Worm (Caenorhabditis elegans) whole organism, L2 larva: ENCODE results near the gene srg-55.

Experiments
- C34F6.9 ChIP-seq: fragments of 150-350 bp; optimal IDR thresholded peaks from 2 replicates; lab custom pipeline; 2014; ENCODE audit warnings: missing biosample characterization, missing genetic modification characterization
- F13H6.1 ChIP-seq: sonication (generic microtip); optimal IDR thresholded peaks from 2 replicates; lab custom pipeline; 2016; ENCODE audit warnings: missing genetic modification characterization, missing compliant biosample characterization
- R02D3.7 ChIP-seq: fragments of 150-350 bp; optimal IDR thresholded peaks from 2 replicates; lab custom pipeline; 2014; ENCODE audit warnings: missing biosample characterization, missing genetic modification characterization
- Y55F3AM.14 ChIP-seq: fragments of 200-800 bp; sonication (Bioruptor generic); optimal IDR thresholded peaks from 2 replicates; lab custom pipeline; 2018; ENCODE audit warnings: mild to moderate bottlenecking, missing genetic modification characterization, missing compliant biosample characterization
- alr-1 ChIP-seq: fragments of 150-350 bp; optimal IDR thresholded peaks from 2 replicates; lab custom pipeline; 2014; ENCODE audit warnings: missing biosample characterization, missing genetic modification characterization
- aly-2 ChIP-seq: fragments of 150-350 bp; optimal IDR thresholded peaks from 2 replicates; lab custom pipeline; 2014; ENCODE audit warnings: missing biosample characterization, missing genetic modification characterization
- ama-1 ChIP-seq: fragments of 150-350 bp; optimal IDR thresholded peaks from 2 replicates; lab custom pipeline; 2018; ENCODE audit warnings: inconsistent platforms
- blmp-1 ChIP-seq: sonication (generic microtip); optimal IDR thresholded peaks from 2 replicates; lab custom pipeline; 2017; ENCODE audit warnings: missing genetic modification characterization, mild to moderate bottlenecking, missing compliant biosample characterization, antibody characterized with exemption, moderate library complexity; ENCODE audit not compliant: insufficient read depth
- ceh-16 ChIP-seq: fragments of 150-350 bp; optimal IDR thresholded peaks from 2 replicates; lab custom pipeline; 2014; ENCODE audit warnings: missing biosample characterization, missing genetic modification characterization
- crh-2 ChIP-seq: sonication (generic microtip); optimal IDR thresholded peaks from 2 replicates; lab custom pipeline; 2017; ENCODE audit warnings: missing biosample characterization, missing genetic modification characterization
- dmd-4 ChIP-seq: sonication (generic microtip); optimal IDR thresholded peaks from 2 replicates; lab custom pipeline; 2017; ENCODE audit warnings: missing biosample characterization, missing genetic modification characterization
- egl-27 ChIP-seq: sonication (generic microtip); optimal IDR thresholded peaks from 3 replicates; lab custom pipeline; 2017; ENCODE audit warnings: missing biosample characterization, missing genetic modification reagents, missing genetic modification characterization
- elt-1 ChIP-seq: fragments of 150-350 bp; optimal IDR thresholded peaks from 2 replicates; lab custom pipeline; 2014; ENCODE audit warnings: missing biosample characterization, missing genetic modification characterization
- elt-3 ChIP-seq: sonication (generic microtip); optimal IDR thresholded peaks from 2 replicates; lab custom pipeline; 2017; ENCODE audit warnings: missing biosample characterization, missing genetic modification characterization
- fos-1 ChIP-seq: fragments of 150-350 bp; optimal IDR thresholded peaks from 2 replicates; lab custom pipeline; 2014; ENCODE audit warnings: missing biosample characterization, missing genetic modification characterization
- gmeb-1 ChIP-seq: fragments of 150-350 bp; optimal IDR thresholded peaks from 2 replicates; lab custom pipeline; 2014; ENCODE audit warnings: missing biosample characterization, missing genetic modification characterization
- lin-11 ChIP-seq: fragments of 150-350 bp; sonication (generic microtip); optimal IDR thresholded peaks from 2 replicates; lab custom pipeline; 2014; ENCODE audit warnings: missing biosample characterization, missing genetic modification characterization, inconsistent platforms, mixed read lengths
- lin-13 ChIP-seq: fragments of 150-350 bp; optimal IDR thresholded peaks from 2 replicates; lab custom pipeline; 2014; ENCODE audit warnings: missing biosample characterization, missing genetic modification reagents, missing genetic modification characterization
- lin-39 ChIP-seq: fragments of 150-350 bp; optimal IDR thresholded peaks from 2 replicates; lab custom pipeline; 2014; ENCODE audit warnings: missing biosample characterization, missing genetic modification reagents, missing genetic modification characterization
- lsy-2 ChIP-seq, 2 experiments: fragments of 150-350 bp in 1 of 2; sonication (generic microtip) in 1 of 2; optimal IDR thresholded peaks; 2 replicates each; lab custom pipeline; 2014 to 2017; ENCODE audit warnings: missing biosample characterization in 2 of 2, missing genetic modification characterization in 2 of 2
- mab-5 ChIP-seq: fragments of 150-350 bp; optimal IDR thresholded peaks from 2 replicates; lab custom pipeline; 2014; ENCODE audit warnings: missing biosample characterization, missing genetic modification characterization
- mbf-1 ChIP-seq: sonication (generic microtip); optimal IDR thresholded peaks from 2 replicates; lab custom pipeline; 2017; ENCODE audit warnings: missing biosample characterization, missing genetic modification characterization
- mdl-1 ChIP-seq, 2 experiments: fragments of 150-350 bp in 1 of 2; sonication (generic microtip) in 1 of 2; optimal IDR thresholded peaks; 2 replicates each; lab custom pipeline; 2017; ENCODE audit warnings: missing biosample characterization in 2 of 2, missing genetic modification characterization in 2 of 2
- nhr-10 ChIP-seq: sonication (generic microtip); optimal IDR thresholded peaks from 2 replicates; lab custom pipeline; 2017; ENCODE audit warnings: missing biosample characterization, missing genetic modification characterization
- nhr-12 ChIP-seq: fragments of 150-350 bp; optimal IDR thresholded peaks from 2 replicates; lab custom pipeline; 2014; ENCODE audit warnings: missing biosample characterization, missing genetic modification characterization
- nhr-129 ChIP-seq: fragments of 150-350 bp; optimal IDR thresholded peaks from 2 replicates; lab custom pipeline; 2014; ENCODE audit warnings: missing biosample characterization, missing genetic modification characterization
- nhr-23 ChIP-seq: fragments of 150-350 bp; optimal IDR thresholded peaks from 2 replicates; lab custom pipeline; 2014; ENCODE audit warnings: missing biosample characterization, missing genetic modification reagents, missing genetic modification characterization
- nhr-237 ChIP-seq: fragments of 150-350 bp; optimal IDR thresholded peaks from 2 replicates; lab custom pipeline; 2014; ENCODE audit warnings: missing biosample characterization, missing genetic modification characterization
- peb-1 ChIP-seq: fragments of 150-350 bp; optimal IDR thresholded peaks from 2 replicates; lab custom pipeline; 2014; ENCODE audit warnings: missing biosample characterization, missing genetic modification characterization
- sem-4 ChIP-seq: fragments of 150-350 bp; optimal IDR thresholded peaks from 2 replicates; lab custom pipeline; 2014; ENCODE audit warnings: missing biosample characterization, missing genetic modification reagents, missing genetic modification characterization
- sma-3 ChIP-seq: sonication (generic microtip); optimal IDR thresholded peaks from 2 replicates; lab custom pipeline; 2016; ENCODE audit warnings: missing genetic modification reagents, missing genetic modification characterization, missing compliant biosample characterization
- sma-9 ChIP-seq, 2 experiments: fragments of 150-350 bp in 1 of 2; sonication (generic microtip) in 1 of 2; optimal IDR thresholded peaks; 2 replicates each; lab custom pipeline; 2014 to 2016; ENCODE audit warnings: missing genetic modification characterization in 2 of 2, mild to moderate bottlenecking in 1 of 2, missing biosample characterization in 1 of 2, missing compliant biosample characterization in 1 of 2, missing genetic modification reagents in 1 of 2, moderate library complexity in 1 of 2
- snpc-4 ChIP-seq: fragments of 150-350 bp; optimal IDR thresholded peaks from 2 replicates; lab custom pipeline; 2014; ENCODE audit warnings: missing biosample characterization, missing genetic modification characterization
- unc-39 ChIP-seq: fragments of 150-350 bp; optimal IDR thresholded peaks from 2 replicates; lab custom pipeline; 2014; ENCODE audit warnings: missing biosample characterization, missing genetic modification characterization
- unc-55 ChIP-seq: fragments of 150-350 bp; sonication (generic microtip); optimal IDR thresholded peaks from 3 replicates; lab custom pipeline; 2014; ENCODE audit warnings: missing biosample characterization, missing genetic modification reagents, missing genetic modification characterization
- zag-1 ChIP-seq: fragments of 150-350 bp; optimal IDR thresholded peaks from 2 replicates; lab custom pipeline; 2014; ENCODE audit warnings: missing biosample characterization, missing genetic modification characterization
- ztf-1 ChIP-seq: fragments of 200-800 bp; sonication (Bioruptor generic); conservative IDR thresholded peaks from 2 replicates; pipeline ENCODE4 v1.3.6; 2022; ENCODE audit warnings: missing genetic modification characterization, missing compliant biosample characterization
- ztf-11 ChIP-seq: sonication (generic microtip); optimal IDR thresholded peaks from 2 replicates; lab custom pipeline; 2017; ENCODE audit warnings: missing biosample characterization, missing genetic modification characterization
- ztf-4 ChIP-seq: fragments of 150-350 bp; optimal IDR thresholded peaks from 2 replicates; lab custom pipeline; 2014; ENCODE audit warnings: missing biosample characterization, missing genetic modification characterization

Gene srg-55

ce11 chrV:14943774-14944173, 15.6 kb upstream of the srg-55 start:
- TF ChIP-seq peb-1 (tag; lab: Kevin White, UChicago) = no peak
- TF ChIP-seq nhr-237 (tag; lab: Kevin White, UChicago) = no peak
- no peak for TF ChIP-seq Y55F3AM.14 (GFP tag; lab: Kevin White, UChicago)
- TF ChIP-seq zag-1 (tag; lab: Kevin White, UChicago) = no peak
- TF ChIP-seq lin-39 (tag; lab: Kevin White, UChicago) = no peak

- TF ChIP-seq nhr-10 = no peak
- TF ChIP-seq unc-55 (GFP tag; lab: Kevin White, UChicago) = no peak
- TF ChIP-seq nhr-237 (tag; lab: Kevin White, UChicago) = no peak
- no peak for TF ChIP-seq aly-2 (tag; lab: Kevin White, UChicago)
- no peak for TF ChIP-seq elt-1 (tag; lab: Kevin White, UChicago)
- TF ChIP-seq snpc-4 (tag; lab: Kevin White, UChicago) = no peak
- TF ChIP-seq ceh-16 (tag; lab: Kevin White, UChicago) = no peak
- no peak for TF ChIP-seq Y55F3AM.14 (GFP tag; lab: Kevin White, UChicago)
- TF ChIP-seq alr-1 (tag; lab: Kevin White, UChicago) = no peak
- TF ChIP-seq sem-4 = no peak
- no peak for TF ChIP-seq peb-1 (tag; lab: Kevin White, UChicago)
- TF ChIP-seq ama-1 = no peak
Measured at ce11 chrV:14942898-14943297, 14.8 kb upstream of the srg-55 start.

ce11 chrV:14936587-14936986, 8.4 kb upstream of the srg-55 start, which contains the start of gene C30G7.2:
C30G7.2 (plus strand) TSS chrV:14936887.
- TF ChIP-seq sma-3 = no peak
- no peak for TF ChIP-seq nhr-237 (tag; lab: Kevin White, UChicago)
- no peak for TF ChIP-seq elt-1 (tag; lab: Kevin White, UChicago)
- no peak for TF ChIP-seq crh-2 (tag; lab: Kevin White, UChicago)
- TF ChIP-seq mdl-1 (tag; optimal IDR thresholded peaks at IDR 0.05; lab: Kevin White, UChicago) = no peak
- TF ChIP-seq elt-3 (tag; lab: Kevin White, UChicago) = no peak
- no peak for TF ChIP-seq peb-1 (tag; lab: Kevin White, UChicago)
- no peak for TF ChIP-seq gmeb-1 (tag; lab: Kevin White, UChicago)
- TF ChIP-seq nhr-12 (tag; lab: Kevin White, UChicago) = no peak
- TF ChIP-seq nhr-10 = no peak
- TF ChIP-seq fos-1 (tag; lab: Kevin White, UChicago) = no peak
- no peak for TF ChIP-seq dmd-4
- no peak for TF ChIP-seq sma-9 (GFP tag; optimal IDR thresholded peaks at IDR 0.05; lab: Kevin White, UChicago)
- no peak for TF ChIP-seq sma-9 (tag; optimal IDR thresholded peaks at IDR 0.05; lab: Kevin White, UChicago)
- TF ChIP-seq ceh-16 (tag; lab: Kevin White, UChicago) = no peak
- no peak for TF ChIP-seq blmp-1 (tag; lab: Kevin White, UChicago)

DNA sequence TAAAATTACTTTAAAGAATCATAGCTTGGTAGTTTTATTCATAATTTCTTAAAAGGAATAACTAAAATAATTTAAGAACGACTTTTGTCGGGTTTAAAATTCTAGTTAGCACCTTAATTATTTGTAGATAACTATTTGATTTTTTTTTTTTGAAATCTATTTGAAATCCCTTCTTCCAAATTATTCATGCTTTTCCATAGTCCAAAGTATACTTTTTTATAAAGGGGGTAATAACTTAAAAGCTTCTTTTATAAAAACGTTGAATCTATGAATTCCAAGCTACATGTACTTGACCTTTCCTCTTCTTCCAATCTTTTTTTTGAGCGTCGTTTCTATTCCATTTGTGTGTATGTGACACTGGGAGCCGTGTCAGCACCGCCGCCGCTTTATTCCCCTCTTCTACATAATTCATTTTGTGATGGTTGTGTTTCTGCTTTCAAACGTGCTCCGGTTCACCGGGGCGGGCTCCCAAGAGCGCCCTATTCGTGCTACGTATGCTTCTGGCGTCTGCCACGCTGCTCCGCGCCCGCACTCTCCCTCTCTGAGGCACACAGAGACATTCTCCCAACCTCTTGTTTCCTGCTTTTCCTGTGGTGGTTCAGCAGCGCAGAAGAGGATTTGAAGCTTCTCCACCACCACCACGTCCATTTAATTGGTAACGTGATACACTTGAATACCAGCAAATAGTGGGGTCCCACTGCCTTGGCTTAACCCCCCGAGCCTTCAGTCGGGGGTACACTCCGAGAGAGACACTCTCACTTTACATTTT, 5.5 kb upstream of the srg-55 start:
- TF ChIP-seq C34F6.9 (tag; lab: Kevin White, UChicago) (no peak), mdl-1 (tag; optimal IDR thresholded peaks at IDR 0.05; lab: Kevin White, UChicago) (no peak)

ce11 chrV:14930168-14930567, 2.0 kb upstream of the srg-55 start:
- no peak for TF ChIP-seq ztf-11 (tag; lab: Kevin White, UChicago)
- peak; percentile 3 for TF ChIP-seq Y55F3AM.14 (GFP tag; lab: Kevin White, UChicago)
- TF ChIP-seq R02D3.7 (tag; lab: Kevin White, UChicago) = no peak
- no peak for TF ChIP-seq ceh-16 (tag; lab: Kevin White, UChicago)
- no peak for TF ChIP-seq zag-1 (tag; lab: Kevin White, UChicago)
- TF ChIP-seq snpc-4 (tag; lab: Kevin White, UChicago) = no peak
- peak in 1 of 2 experiments; percentile 31 for TF ChIP-seq lsy-2 (tag; optimal IDR thresholded peaks at IDR 0.05; lab: Kevin White, UChicago)
- no peak for TF ChIP-seq gmeb-1 (tag; lab: Kevin White, UChicago)
- no peak for TF ChIP-seq fos-1 (tag; lab: Kevin White, UChicago)
- no peak for TF ChIP-seq egl-27
- peak; percentile 7 for TF ChIP-seq F13H6.1
- TF ChIP-seq ztf-1 = no peak
- no peak for TF ChIP-seq unc-39
- TF ChIP-seq aly-2 (tag; lab: Kevin White, UChicago) = no peak
- no peak for TF ChIP-seq blmp-1 (tag; lab: Kevin White, UChicago)
- TF ChIP-seq mbf-1 (tag; lab: Kevin White, UChicago) = no peak
- TF ChIP-seq nhr-10 = no peak
- no peak for TF ChIP-seq alr-1 (tag; lab: Kevin White, UChicago)
- no peak for TF ChIP-seq ama-1
- no peak for TF ChIP-seq elt-1 (tag; lab: Kevin White, UChicago)
- no peak for TF ChIP-seq elt-3 (tag; lab: Kevin White, UChicago)
- peak; percentile 93 for TF ChIP-seq unc-55 (GFP tag; lab: Kevin White, UChicago)
- TF ChIP-seq sma-9 (GFP tag; optimal IDR thresholded peaks at IDR 0.05; lab: Kevin White, UChicago) = no peak
- no peak for TF ChIP-seq sma-9 (tag; optimal IDR thresholded peaks at IDR 0.05; lab: Kevin White, UChicago)
- no peak for TF ChIP-seq mab-5 (tag; lab: Kevin White, UChicago)
- TF ChIP-seq lin-13 (GFP tag; lab: Kevin White, UChicago) = no peak
- TF ChIP-seq nhr-129 = peak; percentile 44
- TF ChIP-seq crh-2 (tag; lab: Kevin White, UChicago) = peak; percentile 46
- TF ChIP-seq C34F6.9 (tag; lab: Kevin White, UChicago) = peak; percentile 70
- TF ChIP-seq ztf-4 = no peak
- TF ChIP-seq peb-1 (tag; lab: Kevin White, UChicago) = no peak
- TF ChIP-seq nhr-237 (tag; lab: Kevin White, UChicago) = no peak
- no peak for TF ChIP-seq nhr-23 (tag; lab: Kevin White, UChicago)
- no peak for TF ChIP-seq lin-11 (tag; lab: Kevin White, UChicago)
- no peak for TF ChIP-seq mdl-1 (tag; optimal IDR thresholded peaks at IDR 0.05; lab: Kevin White, UChicago)
